Fruit fly (Drosophila melanogaster): ENCODE data around the gene CG3345.

Gene CG3345

DNA sequence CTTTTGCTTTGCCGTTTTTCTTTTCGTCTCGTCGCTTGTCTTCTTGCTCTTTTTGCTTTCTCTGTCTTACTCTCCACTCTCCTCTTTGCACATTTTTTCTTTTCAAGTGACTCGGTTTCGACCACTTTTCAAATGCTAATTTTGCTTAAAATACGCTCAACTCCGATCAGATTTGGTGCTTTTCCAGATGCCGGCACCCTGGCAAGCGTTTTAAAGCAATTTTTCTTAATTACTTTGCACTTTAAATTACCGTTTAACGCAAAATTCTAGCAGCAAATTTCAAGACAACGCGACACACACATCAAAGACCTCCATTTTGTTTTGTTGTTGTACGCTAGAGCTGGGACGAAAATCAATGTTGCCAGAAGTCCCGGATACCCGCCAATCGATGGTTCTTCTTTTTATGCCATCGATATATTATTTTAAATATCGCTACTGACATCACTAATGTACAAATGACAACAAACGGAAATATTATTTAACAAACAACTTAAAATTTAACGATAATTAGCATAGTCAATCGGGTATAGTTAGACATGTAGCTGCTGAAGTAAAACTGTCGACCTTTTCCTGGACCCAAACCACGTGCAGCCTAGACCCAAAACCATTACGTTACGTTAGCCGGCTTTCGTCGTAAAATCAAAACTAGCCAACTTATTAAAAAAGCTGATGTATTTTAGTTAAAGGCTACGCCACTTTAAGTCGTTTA is 18.2 kb upstream of the CG3345 start, which contains the start of gene kis:
Gene kis, minus strand, starts transcription at position 317 of the 709 bp plus-strand sequence.
- TF ChIP-seq CG2712 (tag; optimal IDR thresholded peaks at IDR 0.05) = peak; percentile 68
- peak; percentile 14 for TF ChIP-seq CG10654 (GFP tag; optimal IDR thresholded peaks at IDR 0.05)
- TF ChIP-seq Gug (GFP tag; IDR thresholded peaks at IDR 0.05) = no peak; the same call in 3 of the 4 replicates
- TF ChIP-seq org-1 (GFP tag; optimal IDR thresholded peaks at IDR 0.05) = no peak
- no peak for TF ChIP-seq CG1832 (GFP tag; optimal IDR thresholded peaks at IDR 0.05)
- peak; percentile 21 for TF ChIP-seq CG4328 (GFP tag; optimal IDR thresholded peaks at IDR 0.05)
- TF ChIP-seq CG8478 (optimal IDR thresholded peaks at IDR 0.05) = no peak
- TF ChIP-seq kni (GFP tag; optimal IDR thresholded peaks at IDR 0.05) = peak; percentile 27
- TF ChIP-seq pum (GFP tag; optimal IDR thresholded peaks at IDR 0.05) = no peak
- TF ChIP-seq Max (GFP tag; optimal IDR thresholded peaks at IDR 0.05) = peak; percentile 65
- TF ChIP-seq CG5180 (GFP tag; optimal IDR thresholded peaks at IDR 0.05) = no peak
- no peak for TF ChIP-seq Kr (GFP tag; optimal IDR thresholded peaks at IDR 0.05)
- TF ChIP-seq caup (GFP tag; optimal IDR thresholded peaks at IDR 0.05; ENCODE audit: severe bottlenecking) = peak; percentile 49
- TF ChIP-seq CG34422 (GFP tag; IDR thresholded peaks at IDR 0.05) = peak; percentile 56; the same call in 2 of the 3 replicates
- no peak for TF ChIP-seq fd102C (GFP tag; optimal IDR thresholded peaks at IDR 0.05)
- TF ChIP-seq CG11456 (GFP tag; IDR thresholded peaks at IDR 0.05) = peak; percentile 35; the same call in 1 of the 3 replicates
- peak; percentile 12 for TF ChIP-seq CG15696 (tag; optimal IDR thresholded peaks at IDR 0.05)
- TF ChIP-seq cato (GFP tag; optimal IDR thresholded peaks at IDR 0.05; ENCODE audit: borderline replicate concordance) = no peak
- no peak for TF ChIP-seq CG6765 (GFP tag; optimal IDR thresholded peaks at IDR 0.05)
- TF ChIP-seq ara (GFP tag; IDR thresholded peaks at IDR 0.05) = no peak
- no peak for TF ChIP-seq CG9876 (GFP tag; optimal IDR thresholded peaks at IDR 0.05)
- TF ChIP-seq vnd (GFP tag; IDR thresholded peaks at IDR 0.05; ENCODE audit: partially characterized antibody) = peak; percentile 93
- TF ChIP-seq ind (GFP tag; optimal IDR thresholded peaks at IDR 0.05) = peak; percentile 4
- peak; percentile 25 for TF ChIP-seq CG15269 (tag; optimal IDR thresholded peaks at IDR 0.05)
- no peak for TF ChIP-seq CG13123 (GFP tag; optimal IDR thresholded peaks at IDR 0.05)
- TF ChIP-seq gcm (GFP tag; optimal IDR thresholded peaks at IDR 0.05) = peak; percentile 21
- peak; percentile 39 for TF ChIP-seq grau (tag; optimal IDR thresholded peaks at IDR 0.05)
- TF ChIP-seq BtbVII (GFP tag; optimal IDR thresholded peaks at IDR 0.05) = no peak
- TF ChIP-seq Nf-YB (GFP tag; optimal IDR thresholded peaks at IDR 0.05) = peak; percentile 28
- TF ChIP-seq CG14667 (GFP tag; IDR thresholded peaks at IDR 0.05) = no peak
- peak; percentile 22 for TF ChIP-seq disco-r (GFP tag; optimal IDR thresholded peaks at IDR 0.05)
- TF ChIP-seq CG10209 (GFP tag; optimal IDR thresholded peaks at IDR 0.05) = peak; percentile 29
- peak; percentile 41 for TF ChIP-seq CG2678 (tag; optimal IDR thresholded peaks at IDR 0.05)
- peak; percentile 97 for TF ChIP-seq unc-4 (GFP tag; IDR thresholded peaks at IDR 0.05; ENCODE audit: partially characterized antibody)
- peak; percentile 64 for TF ChIP-seq CG12391 (tag; optimal IDR thresholded peaks at IDR 0.05)
- no peak for TF ChIP-seq D19B (GFP tag; optimal IDR thresholded peaks at IDR 0.05)
- TF ChIP-seq ERR (GFP tag; optimal IDR thresholded peaks at IDR 0.05) = peak; percentile 50
- TF ChIP-seq ftz-f1 (GFP tag; optimal IDR thresholded peaks at IDR 0.05) = no peak
- TF ChIP-seq CG3065 (GFP tag; optimal IDR thresholded peaks at IDR 0.05) = no peak
- TF ChIP-seq Hr3 (GFP tag; optimal IDR thresholded peaks at IDR 0.05) = peak; percentile 15
- TF ChIP-seq CG10366 (GFP tag; IDR thresholded peaks at IDR 0.05) = peak; percentile 20; the same call in 1 of the 2 replicates
- TF ChIP-seq NC2β (GFP tag; optimal IDR thresholded peaks at IDR 0.05) = peak; percentile 34
- peak in 1 of 2 experiments; percentile 3 for TF ChIP-seq crp (GFP tag; optimal IDR thresholded peaks at IDR 0.05)
- TF ChIP-seq CG14014 (GFP tag; IDR thresholded peaks at IDR 0.05) = no peak
- peak; percentile 100 for TF ChIP-seq CG9437 (GFP tag; optimal IDR thresholded peaks at IDR 0.05)
- TF ChIP-seq E2f2 (GFP tag; IDR thresholded peaks at IDR 0.05) = peak; percentile 51
- TF ChIP-seq zen (tag; optimal IDR thresholded peaks at IDR 0.05) = peak; percentile 39
- peak; percentile 47 for TF ChIP-seq cg (GFP tag; optimal IDR thresholded peaks at IDR 0.05)
- TF ChIP-seq CG12744 (GFP tag; optimal IDR thresholded peaks at IDR 0.05) = peak; percentile 17
